Worm (Caenorhabditis elegans) whole organism, late embryonic: ENCODE results near the gene srab-3.

ENCODE experiments used
- ceh-19 ChIP-seq: fragments of 200-800 bp; sonication (Bioruptor generic); optimal IDR thresholded peaks from 2 replicates; lab custom pipeline; 2018; ENCODE audit warnings: mild to moderate bottlenecking, missing genetic modification characterization, missing compliant biosample characterization
- ceh-22 ChIP-seq: sonication (generic microtip); optimal IDR thresholded peaks from 2 replicates; lab custom pipeline; 2017; ENCODE audit warnings: missing biosample characterization, missing genetic modification characterization
- ceh-24 ChIP-seq: sonication (generic microtip); optimal IDR thresholded peaks from 2 replicates; lab custom pipeline; 2016; ENCODE audit warnings: mild to moderate bottlenecking, missing genetic modification characterization, missing compliant biosample characterization
- ceh-9 ChIP-seq: sonication (generic microtip); optimal IDR thresholded peaks from 2 replicates; lab custom pipeline; 2016; ENCODE audit warnings: mild to moderate bottlenecking, missing genetic modification characterization, inconsistent platforms, missing compliant biosample characterization
- elt-4 ChIP-seq: sonication (generic microtip); optimal IDR thresholded peaks from 2 replicates; lab custom pipeline; 2016; ENCODE audit warnings: missing genetic modification characterization, missing compliant biosample characterization
- fkh-10 ChIP-seq: fragments of 150-350 bp; optimal IDR thresholded peaks from 2 replicates; lab custom pipeline; 2014; ENCODE audit warnings: missing biosample characterization, missing genetic modification reagents, missing genetic modification characterization
- fkh-6 ChIP-seq: sonication (generic microtip); optimal IDR thresholded peaks from 2 replicates; lab custom pipeline; 2016; ENCODE audit warnings: missing genetic modification characterization, missing compliant biosample characterization
- gmeb-2 ChIP-seq: sonication (generic microtip); optimal IDR thresholded peaks from 2 replicates; lab custom pipeline; 2016; ENCODE audit warnings: missing genetic modification characterization, inconsistent platforms, missing compliant biosample characterization
- lim-6 ChIP-seq: sonication (generic microtip); optimal IDR thresholded peaks from 2 replicates; lab custom pipeline; 2016; ENCODE audit warnings: missing genetic modification characterization, missing compliant biosample characterization
- odd-2 ChIP-seq: sonication (generic microtip); optimal IDR thresholded peaks from 2 replicates; lab custom pipeline; 2017; ENCODE audit warnings: antibody characterized with exemption, mild to moderate bottlenecking, missing genetic modification characterization, missing compliant biosample characterization
- pha-4 ChIP-seq: fragments of 150-350 bp; optimal IDR thresholded peaks from 2 replicates; lab custom pipeline; 2018; ENCODE audit warnings: missing biosample characterization, missing genetic modification reagents, missing genetic modification characterization
- pqm-1 ChIP-seq: sonication (generic microtip); optimal IDR thresholded peaks from 2 replicates; lab custom pipeline; 2016; ENCODE audit warnings: missing genetic modification characterization, missing compliant biosample characterization
- tbx-7 ChIP-seq: sonication (generic microtip); optimal IDR thresholded peaks from 2 replicates; lab custom pipeline; 2016; ENCODE audit warnings: missing genotype, missing genetic modification characterization, missing compliant biosample characterization

DNA sequence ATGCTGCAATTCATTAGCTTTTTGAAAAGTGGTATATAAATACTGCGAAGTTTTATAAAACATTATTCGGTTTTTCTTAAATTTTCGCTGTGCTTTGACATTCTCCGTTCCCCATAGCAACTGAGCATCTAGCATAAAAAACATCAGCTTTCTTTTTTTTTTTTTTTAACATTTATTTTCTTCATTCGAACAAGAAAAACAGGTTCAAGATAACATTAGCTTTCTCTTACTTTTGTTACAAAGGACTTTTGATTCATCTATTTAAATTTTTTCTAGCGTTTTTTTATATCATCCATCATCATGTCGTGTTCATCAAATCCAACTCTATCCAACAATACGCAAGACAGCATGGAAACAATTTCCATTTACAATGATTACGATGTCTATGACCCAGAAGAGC is 30.2 kb upstream of the srab-3 start, which contains the start of gene F14F9.3:
- TF ChIP-seq fkh-6, result no peak
- TF ChIP-seq pha-4 (tag; lab: Kevin White, UChicago), result no peak
- no peak for TF ChIP-seq ceh-24 (tag; lab: Kevin White, UChicago)
- TF ChIP-seq ceh-19 (GFP tag; lab: Kevin White, UChicago), result no peak
- TF ChIP-seq ceh-22, result no peak
- TF ChIP-seq tbx-7, result no peak
- no peak for TF ChIP-seq pqm-1 (tag; lab: Kevin White, UChicago)
- TF ChIP-seq gmeb-2 (tag; lab: Kevin White, UChicago), result no peak
- TF ChIP-seq ceh-9 (tag; lab: Kevin White, UChicago), result no peak
- TF ChIP-seq lim-6 (tag; lab: Kevin White, UChicago), result no peak
- TF ChIP-seq fkh-10, result no peak
- no peak for TF ChIP-seq elt-4 (tag; lab: Kevin White, UChicago)
- no peak for TF ChIP-seq odd-2 (tag; lab: Kevin White, UChicago)
